Fruit fly (Drosophila melanogaster) whole organism, embryonic: Measurements from ENCODE around the gene CG9372.

Experiments used
- CG1024 ChIP-seq: fragments of 200-800 bp; sonication (Bioruptor generic); IDR thresholded peaks from 2 replicates; pipeline ENCODE4 v1.3.6; 2022; ENCODE audit warnings: missing biosample characterization, missing genetic modification characterization
- CG10565 ChIP-seq: fragments of 200-800 bp; sonication (Bioruptor generic); optimal IDR thresholded peaks from 3 replicates; lab custom pipeline; 2016; ENCODE audit warnings: missing biosample characterization, mild to moderate bottlenecking, missing genetic modification characterization
- CG11093 ChIP-seq: fragments of 200-800 bp; sonication (Bioruptor generic); IDR thresholded peaks from 3 replicates; pipeline ENCODE4 v1.3.6; 2022; ENCODE audit warnings: missing biosample characterization, missing genetic modification characterization
- CG11723 ChIP-seq: fragments of 200-800 bp; sonication (Bioruptor generic); optimal IDR thresholded peaks from 2 replicates; lab custom pipeline; 2017; ENCODE audit warnings: missing biosample characterization, mild to moderate bottlenecking, missing genetic modification characterization
- CG12299 ChIP-seq: fragments of 200-800 bp; sonication (Bioruptor generic); optimal IDR thresholded peaks from 2 replicates; lab custom pipeline; 2018; ENCODE audit warnings: missing biosample characterization, mild to moderate bottlenecking, missing genetic modification characterization
- CG15011 ChIP-seq: fragments of 200-800 bp; sonication (Bioruptor generic); optimal IDR thresholded peaks from 3 replicates; lab custom pipeline; 2018; ENCODE audit warnings: missing biosample characterization, mild to moderate bottlenecking, missing genetic modification characterization
- CG15269 ChIP-seq: fragments of 200-800 bp; sonication (Bioruptor generic); optimal IDR thresholded peaks from 2 replicates; lab custom pipeline; 2018; ENCODE audit warnings: missing biosample characterization, mild to moderate bottlenecking, missing genetic modification characterization, moderate library complexity
- CG1603 ChIP-seq: fragments of 200-800 bp; sonication (Bioruptor generic); optimal IDR thresholded peaks from 2 replicates; lab custom pipeline; 2019; ENCODE audit warnings: missing biosample characterization, mild to moderate bottlenecking, missing genetic modification characterization, moderate library complexity
- CG17186 ChIP-seq: fragments of 200-800 bp; sonication (Bioruptor generic); optimal IDR thresholded peaks from 3 replicates; lab custom pipeline; 2017; ENCODE audit warnings: missing biosample characterization, missing genetic modification reagents, missing genetic modification characterization
- CG17328 ChIP-seq: fragments of 200-800 bp; sonication (Bioruptor generic); IDR thresholded peaks from 2 replicates; pipeline ENCODE4 v1.3.6; 2022; ENCODE audit warnings: missing biosample characterization, missing genetic modification characterization
- CG1832 ChIP-seq: fragments of 200-800 bp; sonication (Bioruptor generic); optimal IDR thresholded peaks from 2 replicates; lab custom pipeline; 2017; ENCODE audit warnings: missing biosample characterization, mild to moderate bottlenecking, missing genetic modification characterization, inconsistent platforms
- CG2199 ChIP-seq: fragments of 200-800 bp; sonication (Bioruptor generic); IDR thresholded peaks from 3 replicates; pipeline ENCODE4 v1.3.6; 2022; ENCODE audit warnings: missing biosample characterization, missing genetic modification characterization
- CG30431 ChIP-seq: fragments of 200-800 bp; sonication (Bioruptor generic); optimal IDR thresholded peaks from 2 replicates; lab custom pipeline; 2017; ENCODE audit warnings: missing biosample characterization, missing genetic modification characterization
- CG4404 ChIP-seq: fragments of 200-800 bp; sonication (Bioruptor generic); IDR thresholded peaks from 2 replicates; pipeline ENCODE4 v1.3.6; 2022; ENCODE audit warnings: missing biosample characterization, missing genetic modification characterization
- CG4424 ChIP-seq: fragments of 200-800 bp; sonication (Bioruptor generic); optimal IDR thresholded peaks from 3 replicates; lab custom pipeline; 2016; ENCODE audit warnings: missing biosample characterization, missing genetic modification characterization
- CG4730 ChIP-seq: fragments of 200-800 bp; sonication (Bioruptor generic); IDR thresholded peaks from 2 replicates; pipeline ENCODE4 v1.3.6; 2022; ENCODE audit warnings: missing biosample characterization, missing genetic modification characterization
- CG8089 ChIP-seq: fragments of 200-800 bp; sonication (Bioruptor generic); optimal IDR thresholded peaks from 3 replicates; lab custom pipeline; 2016; ENCODE audit warnings: missing biosample characterization, missing genetic modification characterization
- CG8388 ChIP-seq: fragments of 200-800 bp; sonication (Bioruptor generic); optimal IDR thresholded peaks from 2 replicates; lab custom pipeline; 2019; ENCODE audit warnings: missing biosample characterization, mild to moderate bottlenecking, missing genetic modification characterization, moderate library complexity
- CG8478 ChIP-seq: fragments of >200 bp; optimal IDR thresholded peaks from 2 replicates; lab custom pipeline; 2018
- CG9609 ChIP-seq: fragments of 200-800 bp; sonication (Bioruptor generic); optimal IDR thresholded peaks from 3 replicates; lab custom pipeline; 2016; ENCODE audit warnings: missing biosample characterization, missing genetic modification characterization
- CG9817 ChIP-seq: fragments of 200-800 bp; sonication (Bioruptor generic); optimal IDR thresholded peaks from 2 replicates; lab custom pipeline; 2018; ENCODE audit warnings: missing biosample characterization, mild to moderate bottlenecking, missing genetic modification characterization, moderate library complexity
- Dad ChIP-seq: fragments of 200-800 bp; sonication (Bioruptor generic); optimal IDR thresholded peaks from 3 replicates; lab custom pipeline; 2016; ENCODE audit warnings: missing biosample characterization, missing genetic modification characterization
- Drgx ChIP-seq: fragments of 200-800 bp; sonication (Bioruptor generic); IDR thresholded peaks from 2 replicates; pipeline ENCODE4 v1.3.6; 2022; ENCODE audit warnings: missing biosample characterization, missing genetic modification characterization
- Hey ChIP-seq: fragments of 200-800 bp; sonication (Bioruptor generic); optimal IDR thresholded peaks from 3 replicates; lab custom pipeline; 2018; ENCODE audit warnings: missing biosample characterization, mild to moderate bottlenecking, missing genetic modification characterization
- PHDP ChIP-seq: fragments of 200-800 bp; sonication (Bioruptor generic); optimal IDR thresholded peaks from 3 replicates; lab custom pipeline; 2018; ENCODE audit warnings: missing biosample characterization, mild to moderate bottlenecking, missing genetic modification characterization, moderate library complexity
- Six4 ChIP-seq: fragments of 200-800 bp; sonication (Bioruptor generic); optimal IDR thresholded peaks from 2 replicates; lab custom pipeline; 2016; ENCODE audit warnings: missing biosample characterization, missing genetic modification characterization
- Sry-δ ChIP-seq: fragments of 200-800 bp; sonication (Bioruptor generic); optimal IDR thresholded peaks from 2 replicates; lab custom pipeline; 2016; ENCODE audit warnings: missing biosample characterization, missing genetic modification characterization
- TFAM ChIP-seq: fragments of 200-800 bp; sonication (Bioruptor generic); optimal IDR thresholded peaks from 2 replicates; lab custom pipeline; 2017; ENCODE audit warnings: missing biosample characterization, missing genetic modification characterization, inconsistent platforms
- Usf ChIP-seq: fragments of 200-800 bp; sonication (Bioruptor generic); optimal IDR thresholded peaks from 2 replicates; lab custom pipeline; 2017; ENCODE audit warnings: missing genotype, missing biosample characterization, missing genetic modification characterization
- ase ChIP-seq: fragments of 200-800 bp; sonication (Bioruptor generic); IDR thresholded peaks from 3 replicates; pipeline ENCODE4 v1.3.6; 2022; ENCODE audit warnings: missing biosample characterization, missing genetic modification characterization
- bcd ChIP-seq: fragments of 200-800 bp; sonication (Bioruptor generic); optimal IDR thresholded peaks from 2 replicates; lab custom pipeline; 2017; ENCODE audit warnings: missing biosample characterization, mild to moderate bottlenecking, missing genetic modification characterization
- cad ChIP-seq: fragments of >200 bp; optimal IDR thresholded peaks from 2 replicates; lab custom pipeline; 2017; ENCODE audit warnings: missing biosample characterization, missing genetic modification characterization
- cas ChIP-seq: fragments of 200-800 bp; sonication (Bioruptor generic); IDR thresholded peaks from 2 replicates; pipeline ENCODE4 v1.3.6; 2022; ENCODE audit warnings: missing biosample characterization, missing genetic modification characterization
- corto ChIP-seq: fragments of 200-800 bp; sonication (Bioruptor generic); optimal IDR thresholded peaks from 2 replicates; lab custom pipeline; 2016; ENCODE audit warnings: missing biosample characterization, mild to moderate bottlenecking, missing genetic modification characterization, moderate library complexity
- da ChIP-seq: fragments of 200-800 bp; sonication (Bioruptor generic); optimal IDR thresholded peaks from 2 replicates; lab custom pipeline; 2016; ENCODE audit warnings: missing biosample characterization, missing genetic modification characterization
- dmrt99B ChIP-seq: fragments of 200-800 bp; sonication (Bioruptor generic); optimal IDR thresholded peaks from 2 replicates; lab custom pipeline; 2018; ENCODE audit warnings: missing biosample characterization, mild to moderate bottlenecking, missing genetic modification characterization, moderate library complexity
- fru ChIP-seq: fragments of >200 bp; optimal IDR thresholded peaks from 2 replicates; lab custom pipeline; 2017
- gt ChIP-seq: fragments of 200-800 bp; sonication (Bioruptor generic); IDR thresholded peaks from 2 replicates; pipeline ENCODE4 v1.3.6; 2022; ENCODE audit warnings: missing biosample characterization, missing genetic modification characterization
- hb ChIP-seq: fragments of 200-800 bp; sonication (Bioruptor generic); IDR thresholded peaks from 3 replicates; pipeline ENCODE4 v1.3.6; 2022; ENCODE audit warnings: missing biosample characterization, missing genetic modification characterization; ENCODE audit not compliant: partially characterized antibody
- ind ChIP-seq: fragments of 200-800 bp; sonication (Bioruptor generic); optimal IDR thresholded peaks from 3 replicates; lab custom pipeline; 2016; ENCODE audit warnings: missing biosample characterization, missing genetic modification characterization
- nerfin-1 ChIP-seq: fragments of 200-800 bp; sonication (Bioruptor generic); optimal IDR thresholded peaks from 3 replicates; lab custom pipeline; 2019; ENCODE audit warnings: missing biosample characterization, mild to moderate bottlenecking, missing genetic modification characterization, moderate library complexity
- schlank ChIP-seq: fragments of 200-800 bp; sonication (Bioruptor generic); optimal IDR thresholded peaks from 2 replicates; lab custom pipeline; 2018; ENCODE audit warnings: missing biosample characterization, mild to moderate bottlenecking, missing genetic modification characterization
- slbo ChIP-seq: fragments of 200-800 bp; sonication (Bioruptor generic); IDR thresholded peaks from 2 replicates; pipeline ENCODE4 v1.3.6; 2022; ENCODE audit warnings: missing biosample characterization, missing genetic modification characterization
- slp2 ChIP-seq: fragments of 200-800 bp; sonication (Bioruptor generic); optimal IDR thresholded peaks from 2 replicates; lab custom pipeline; 2016; ENCODE audit warnings: missing biosample characterization, missing genetic modification characterization
- sna ChIP-seq: fragments of 200-800 bp; sonication (Bioruptor generic); IDR thresholded peaks from 2 replicates; pipeline ENCODE4 v1.3.6; 2022; ENCODE audit warnings: missing biosample characterization, missing genetic modification characterization; ENCODE audit not compliant: partially characterized antibody
- stwl ChIP-seq: fragments of 200-800 bp; sonication (Bioruptor generic); optimal IDR thresholded peaks from 3 replicates; lab custom pipeline; 2018; ENCODE audit warnings: missing biosample characterization, mild to moderate bottlenecking, missing genetic modification characterization, moderate library complexity
- tap ChIP-seq: fragments of 200-800 bp; optimal IDR thresholded peaks from 3 replicates; lab custom pipeline; 2019; ENCODE audit warnings: missing biosample characterization, mild to moderate bottlenecking, missing genetic modification characterization, moderate library complexity
- trem ChIP-seq: fragments of 200-800 bp; optimal IDR thresholded peaks from 3 replicates; lab custom pipeline; 2019; ENCODE audit warnings: missing biosample characterization, mild to moderate bottlenecking, missing genetic modification characterization, moderate library complexity
- tup ChIP-seq: fragments of 200-800 bp; sonication (Bioruptor generic); optimal IDR thresholded peaks from 2 replicates; lab custom pipeline; 2016; ENCODE audit warnings: missing biosample characterization, mild to moderate bottlenecking, missing genetic modification characterization, moderate library complexity
- unc-4 ChIP-seq: fragments of 200-800 bp; sonication (Bioruptor generic); IDR thresholded peaks from 2 replicates; pipeline ENCODE4 v1.3.6; 2022; ENCODE audit warnings: missing biosample characterization, missing genetic modification characterization; ENCODE audit not compliant: partially characterized antibody
- wor ChIP-seq: fragments of 200-800 bp; sonication (Bioruptor generic); IDR thresholded peaks from 2 replicates; pipeline ENCODE4 v1.3.6; 2022; ENCODE audit warnings: missing biosample characterization, missing genetic modification characterization
- zen2 ChIP-seq: fragments of 200-800 bp; sonication (Bioruptor generic); IDR thresholded peaks from 3 replicates; pipeline ENCODE4 v1.3.6; 2022; ENCODE audit warnings: missing biosample characterization, missing genetic modification characterization; ENCODE audit not compliant: partially characterized antibody
- zfh2 ChIP-seq: fragments of 200-800 bp; sonication (Bioruptor generic); optimal IDR thresholded peaks from 2 replicates; lab custom pipeline; 2016; ENCODE audit warnings: missing biosample characterization, missing genetic modification characterization

CG9372 gene

DNA sequence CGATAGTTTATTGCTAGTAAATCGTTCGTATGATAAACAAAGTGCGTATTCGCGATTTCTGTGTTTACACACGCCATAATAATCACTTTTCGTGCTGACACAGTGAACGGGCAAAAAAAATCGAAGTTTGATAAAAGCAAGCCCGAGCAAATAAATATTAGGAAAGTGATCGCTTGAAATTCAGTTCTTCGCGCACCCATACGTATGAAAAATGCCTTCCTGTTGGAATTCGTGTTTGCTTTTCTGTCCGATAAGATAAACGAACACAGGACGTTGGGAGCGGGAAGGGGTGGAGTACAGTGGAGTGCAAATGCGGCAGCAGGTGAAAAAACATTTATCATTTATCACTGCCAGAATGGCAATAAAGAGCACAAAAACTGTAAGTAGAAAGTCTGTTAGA is 24.7 kb downstream of the CG9372 start (continued):
- TF ChIP-seq Drgx (GFP tag; lab: Robert Waterston, UW) (no peak), CG8478 (no peak), slbo (GFP tag; lab: Robert Waterston, UW) (0 out of 2 replicates have a peak, but pooled peaks have one; percentile 15), unc-4 (no peak), Six4 (no peak), CG1832 (GFP tag; lab: Kevin White, UChicago) (no peak), Dad (GFP tag; lab: Kevin White, UChicago) (no peak), CG4730 (GFP tag; lab: Robert Waterston, UW) (no peak), zen2 (no peak), cas (GFP tag; lab: Robert Waterston, UW) (no peak), TFAM (GFP tag; lab: Kevin White, UChicago) (no peak), CG9609 (GFP tag; lab: Kevin White, UChicago) (no peak), hb (no peak), tup (GFP tag; lab: Kevin White, UChicago) (no peak), CG1024 (GFP tag; lab: Robert Waterston, UW) (no peak), PHDP (no peak), fru (no peak), ind (GFP tag; lab: Kevin White, UChicago) (no peak), CG15269 (no peak), CG12299 (no peak), slp2 (GFP tag; lab: Kevin White, UChicago) (no peak), CG11723 (GFP tag; lab: Kevin White, UChicago) (no peak), schlank (tag; lab: Kevin White, UChicago) (peak; percentile 14), da (GFP tag; lab: Kevin White, UChicago) (no peak), CG17186 (no peak), CG1603 (tag; lab: Kevin White, UChicago) (no peak), CG15011 (no peak), dmrt99B (tag; lab: Kevin White, UChicago) (no peak), Hey (tag; lab: Kevin White, UChicago) (no peak), CG30431 (GFP tag; lab: Kevin White, UChicago) (no peak), ase (GFP tag; lab: Robert Waterston, UW) (no peak), CG8388 (GFP tag; lab: Kevin White, UChicago) (no peak), Sry-δ (GFP tag; lab: Kevin White, UChicago) (no peak), CG9817 (tag; lab: Kevin White, UChicago) (no peak), trem (tag; lab: Kevin White, UChicago) (no peak), CG17328 (GFP tag; lab: Robert Waterston, UW) (no peak), Usf (GFP tag; lab: Kevin White, UChicago) (no peak), zfh2 (GFP tag; lab: Kevin White, UChicago) (no peak), CG2199 (GFP tag; lab: Robert Waterston, UW) (0 out of 3 replicates have a peak, but pooled peaks have one; percentile 31), nerfin-1 (no peak), CG4404 (no peak), wor (GFP tag; lab: Robert Waterston, UW) (no peak), cad (GFP tag; lab: Kevin White, UChicago) (no peak), CG11093 (GFP tag; lab: Robert Waterston, UW) (no peak), sna (GFP tag; lab: Robert Waterston, UW) (no peak), tap (tag; lab: Kevin White, UChicago) (no peak), CG8089 (GFP tag; lab: Kevin White, UChicago) (no peak), corto (GFP tag; lab: Kevin White, UChicago) (no peak), bcd (no peak), CG10565 (GFP tag; lab: Kevin White, UChicago) (no peak), gt (no peak), CG4424 (GFP tag; lab: Kevin White, UChicago) (no peak), stwl (tag; lab: Kevin White, UChicago) (no peak)
